Fruit fly (Drosophila melanogaster): ENCODE results near the gene Jon25Bii.
A peak's percentile ranks its signal among the peaks of the same experiment; 100 is the strongest.

The Jon25Bii gene

DNA sequence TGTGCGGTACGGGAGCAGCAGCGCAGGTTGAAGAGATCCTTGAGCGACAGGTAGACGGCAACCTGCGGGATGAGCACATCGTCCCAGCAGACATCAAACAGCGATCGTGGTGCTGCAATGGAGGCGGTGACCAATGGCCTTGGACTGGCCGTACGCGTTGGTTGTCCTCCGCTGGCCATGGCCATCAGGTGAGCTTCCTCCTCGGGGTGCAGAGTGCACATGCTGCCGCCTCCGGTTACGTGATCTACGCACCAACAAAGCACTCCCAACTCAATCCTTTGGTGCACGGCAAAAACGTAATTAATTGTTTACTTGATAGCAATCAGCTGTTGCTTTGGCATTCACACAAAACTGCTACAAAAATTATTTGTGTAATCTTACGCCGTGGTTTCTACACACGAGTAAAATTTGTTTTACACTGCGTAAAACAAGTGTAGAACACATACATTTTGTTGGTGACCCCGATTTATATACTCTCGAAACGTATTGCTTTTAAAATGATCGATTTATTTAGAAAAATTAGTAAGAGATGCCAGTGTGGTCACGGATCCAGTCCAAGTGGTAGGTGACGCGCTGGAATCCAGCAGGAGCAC, 3.4 kb downstream of the Jon25Bii start, which contains the start of gene jet (continued):
- TF ChIP-seq slbo (GFP tag; IDR thresholded peaks at IDR 0.05) (no peak), Sox102F (GFP tag; optimal IDR thresholded peaks at IDR 0.05) (no peak), bbx (GFP tag; IDR thresholded peaks at IDR 0.05; ENCODE audit: partially characterized antibody) (peak; percentile 48), CG4404 (GFP tag; IDR thresholded peaks at IDR 0.05) (no peak)

DNA sequence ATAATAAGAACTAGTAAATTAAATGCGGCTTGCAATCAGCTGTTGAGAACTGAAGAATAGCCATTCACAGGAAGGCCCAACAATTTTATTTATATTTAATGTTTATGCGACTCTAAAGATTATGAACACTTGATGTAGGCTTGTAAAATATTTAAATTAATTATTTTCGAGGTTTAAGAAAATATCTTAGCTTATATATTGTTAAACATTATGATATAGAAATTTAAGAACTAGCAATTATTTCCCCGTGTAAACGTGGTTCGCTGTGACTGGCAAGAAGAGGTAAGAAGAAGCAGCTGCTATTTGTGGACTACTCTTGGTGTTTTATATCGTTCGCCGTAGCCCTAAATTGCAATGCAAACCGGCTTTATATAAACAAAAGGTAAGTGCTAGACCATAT, 7.6 kb downstream of the Jon25Bii start, which contains the start of the genes mRpL24 and betaggt-I:
TSS of gene mRpL24 (minus strand) at position 62 of the 400 bp plus-strand sequence.
TSS of gene betaggt-I (plus strand) at position 280 of the 400 bp plus-strand sequence.
- peak; percentile 82 for TF ChIP-seq NC2β (GFP tag; optimal IDR thresholded peaks at IDR 0.05)
- peak; percentile 89 for TF ChIP-seq cas (GFP tag; IDR thresholded peaks at IDR 0.05)
- TF ChIP-seq br (optimal IDR thresholded peaks at IDR 0.05) = no peak
- peak; percentile 95 for TF ChIP-seq esg (GFP tag; conservative IDR thresholded peaks at IDR 0.05)
- no peak for TF ChIP-seq HmgD (GFP tag; optimal IDR thresholded peaks at IDR 0.05)
- peak; percentile 98 for TF ChIP-seq HmgZ (tag; optimal IDR thresholded peaks at IDR 0.05)
- TF ChIP-seq CG6272 (GFP tag; IDR thresholded peaks at IDR 0.05) = peak; percentile 92
- peak; percentile 28 for TF ChIP-seq CG11398 (GFP tag; optimal IDR thresholded peaks at IDR 0.05)
- TF ChIP-seq ap (GFP tag; IDR thresholded peaks at IDR 0.05) = peak; percentile 96
- peak; percentile 84 for TF ChIP-seq CG8290 (GFP tag; optimal IDR thresholded peaks at IDR 0.05)
- peak; percentile 9 to 74 for TF ChIP-seq CG8290 (tag; optimal IDR thresholded peaks at IDR 0.05)
- peak; percentile 94 for TF ChIP-seq CG12155 (GFP tag; optimal IDR thresholded peaks at IDR 0.05)
- peak; percentile 79 for TF ChIP-seq Vsx1 (GFP tag; optimal IDR thresholded peaks at IDR 0.05)
- peak; percentile 90 for TF ChIP-seq tin (GFP tag; optimal IDR thresholded peaks at IDR 0.05)
- TF ChIP-seq crol (GFP tag; IDR thresholded peaks at IDR 0.05) = peak; percentile 62
- TF ChIP-seq exex (tag; optimal IDR thresholded peaks at IDR 0.05) = peak; percentile 87
- TF ChIP-seq sd (tag; optimal IDR thresholded peaks at IDR 0.05) = peak; percentile 89
- peak in 1 of 3 experiments; percentile 85 for TF ChIP-seq Stat92E (GFP tag; optimal IDR thresholded peaks at IDR 0.05)
- TF ChIP-seq CG11456 (GFP tag; IDR thresholded peaks at IDR 0.05) = peak; percentile 94
- no peak for TF ChIP-seq abd-A (tag; optimal IDR thresholded peaks at IDR 0.05)
- TF ChIP-seq yki (optimal IDR thresholded peaks at IDR 0.05) = peak; percentile 56
- peak; percentile 96 for TF ChIP-seq CG10147 (GFP tag; optimal IDR thresholded peaks at IDR 0.05)
- TF ChIP-seq CG4707 (GFP tag; optimal IDR thresholded peaks at IDR 0.05) = peak; percentile 83
- TF ChIP-seq trem (tag; optimal IDR thresholded peaks at IDR 0.05) = peak; percentile 95
- TF ChIP-seq CG17385 (GFP tag; optimal IDR thresholded peaks at IDR 0.05) = peak; percentile 99
- TF ChIP-seq CG4424 (GFP tag; optimal IDR thresholded peaks at IDR 0.05) = peak; percentile 95
- TF ChIP-seq CG18599 (GFP tag; optimal IDR thresholded peaks at IDR 0.05) = peak; percentile 97
- TF ChIP-seq CG9215 (GFP tag; IDR thresholded peaks at IDR 0.05) = peak; percentile 93
- TF ChIP-seq Fer1 (GFP tag; optimal IDR thresholded peaks at IDR 0.05) = peak; percentile 96
- peak; percentile 98 for TF ChIP-seq ttk (GFP tag; IDR thresholded peaks at IDR 0.05)
- TF ChIP-seq CG4617 (GFP tag; optimal IDR thresholded peaks at IDR 0.05; ENCODE audit: borderline replicate concordance) = peak; percentile 97
- no peak for TF ChIP-seq CG42726 (GFP tag; IDR thresholded peaks at IDR 0.05; ENCODE audit: partially characterized antibody)
- peak; percentile 86 for TF ChIP-seq CG6254 (GFP tag; optimal IDR thresholded peaks at IDR 0.05)
- no peak for TF ChIP-seq crc (GFP tag; optimal IDR thresholded peaks at IDR 0.05)
- no peak for TF ChIP-seq CG1832 (GFP tag; optimal IDR thresholded peaks at IDR 0.05)
- peak; percentile 97 for TF ChIP-seq NfI (GFP tag; optimal IDR thresholded peaks at IDR 0.05)
- peak; percentile 85 for TF ChIP-seq psq (GFP tag; optimal IDR thresholded peaks at IDR 0.05)
- peak; percentile 97 for TF ChIP-seq tgo (GFP tag; IDR thresholded peaks at IDR 0.05)
- TF ChIP-seq en (GFP tag; optimal IDR thresholded peaks at IDR 0.05) = peak; percentile 42
- TF ChIP-seq lov (optimal IDR thresholded peaks at IDR 0.05) = no peak
- TF ChIP-seq lov (GFP tag; IDR thresholded peaks at IDR 0.05) = peak; percentile 93
- peak; percentile 87 for TF ChIP-seq MTF-1 (GFP tag; optimal IDR thresholded peaks at IDR 0.05; ENCODE audit: borderline replicate concordance)
- TF ChIP-seq CG10366 (GFP tag; IDR thresholded peaks at IDR 0.05) = peak; percentile 97
- TF ChIP-seq nom (GFP tag; optimal IDR thresholded peaks at IDR 0.05) = peak; percentile 88
- no peak for TF ChIP-seq nerfin-2 (GFP tag; IDR thresholded peaks at IDR 0.05; ENCODE audit: partially characterized antibody)

Data from whole organism, embryonic.